Worm (Caenorhabditis elegans) whole organism, L1 larva: ENCODE data around the gene nipi-4.

Experiments used
- C04F5.9 ChIP-seq: sonication (generic microtip); optimal IDR thresholded peaks from 2 replicates; lab custom pipeline; 2016; ENCODE audit warnings: missing genetic modification characterization, missing compliant biosample characterization
- C34B4.2 ChIP-seq: sonication (generic microtip); optimal IDR thresholded peaks from 2 replicates; lab custom pipeline; 2017; ENCODE audit warnings: mild to moderate bottlenecking, missing genetic modification characterization, missing compliant biosample characterization
- F16B12.6 ChIP-seq: fragments of 150-350 bp; optimal IDR thresholded peaks from 2 replicates; lab custom pipeline; 2014; ENCODE audit warnings: missing biosample characterization, missing genetic modification characterization
- Y116A8C.19 ChIP-seq: sonication (generic microtip); optimal IDR thresholded peaks from 2 replicates; lab custom pipeline; 2016; ENCODE audit warnings: missing compliant biosample characterization, missing genetic modification characterization, borderline replicate concordance
- aha-1 ChIP-seq: fragments of 150-350 bp; optimal IDR thresholded peaks from 2 replicates; lab custom pipeline; 2014; ENCODE audit warnings: missing biosample characterization, missing genetic modification characterization
- aly-2 ChIP-seq: fragments of 150-350 bp; optimal IDR thresholded peaks from 2 replicates; lab custom pipeline; 2014; ENCODE audit warnings: missing biosample characterization, missing genetic modification characterization
- ama-1 ChIP-seq: fragments of 150-350 bp; optimal IDR thresholded peaks from 2 replicates; lab custom pipeline; 2014
- ceh-63 ChIP-seq: fragments of 200-800 bp; sonication (Bioruptor generic); optimal IDR thresholded peaks from 2 replicates; lab custom pipeline; 2018; ENCODE audit warnings: mild to moderate bottlenecking, missing genetic modification characterization, missing compliant biosample characterization
- ceh-82 ChIP-seq, 3 experiments: fragments of 150-350 bp in 1 of 3; sonication (generic microtip) in 2 of 3; optimal IDR thresholded peaks; 2 replicates each; lab custom pipeline; 2014 to 2017; ENCODE audit warnings: missing biosample characterization in 3 of 3, missing genetic modification characterization in 3 of 3
- ceh-88 ChIP-seq: fragments of 200-800 bp; sonication (Bioruptor generic); IDR thresholded peaks from 2 replicates; pipeline ENCODE4 v1.3.6; 2022; ENCODE audit warnings: missing genetic modification characterization, missing compliant biosample characterization
- ceh-90 ChIP-seq: sonication (generic microtip); optimal IDR thresholded peaks from 2 replicates; lab custom pipeline; 2016; ENCODE audit warnings: missing genetic modification characterization, missing compliant biosample characterization
- ces-1 ChIP-seq: fragments of 150-350 bp; optimal IDR thresholded peaks from 2 replicates; lab custom pipeline; 2014; ENCODE audit warnings: missing biosample characterization, missing genetic modification reagents, missing genetic modification characterization
- dsc-1 ChIP-seq: sonication (generic microtip); optimal IDR thresholded peaks from 2 replicates; lab custom pipeline; 2016; ENCODE audit warnings: mild to moderate bottlenecking, missing genetic modification characterization, missing compliant biosample characterization
- efl-1 ChIP-seq, 4 experiments: fragments of 150-350 bp; optimal IDR thresholded peaks in 3 of 4; peaks in 1 of 4; 1 replicate in 1 of 4; 2 replicates in 3 of 4; lab custom pipeline; 2014; ENCODE audit warnings: missing biosample characterization in 2 of 4, missing genetic modification characterization in 2 of 4, missing genetic modification reagents in 2 of 4
- egl-13 ChIP-seq: sonication (generic microtip); optimal IDR thresholded peaks from 2 replicates; lab custom pipeline; 2016; ENCODE audit warnings: missing genotype, missing genetic modification reagents, missing genetic modification characterization, missing compliant biosample characterization
- egl-27 ChIP-seq, 2 experiments: fragments of 150-350 bp in 1 of 2; sonication (generic microtip); optimal IDR thresholded peaks; 3 replicates each; lab custom pipeline; 2017 to 2018; ENCODE audit warnings: missing biosample characterization in 2 of 2, missing genetic modification characterization in 2 of 2, missing genetic modification reagents in 2 of 2
- elt-2 ChIP-seq: sonication (generic microtip); optimal IDR thresholded peaks from 2 replicates; lab custom pipeline; 2016; ENCODE audit warnings: missing genetic modification characterization, mild to moderate bottlenecking, inconsistent platforms, missing compliant biosample characterization, missing genetic modification reagents
- fkh-4 ChIP-seq: sonication (generic microtip); optimal IDR thresholded peaks from 2 replicates; lab custom pipeline; 2016; ENCODE audit warnings: missing compliant biosample characterization, missing genetic modification characterization, borderline replicate concordance
- fkh-8 ChIP-seq: sonication (generic microtip); optimal IDR thresholded peaks from 2 replicates; lab custom pipeline; 2016; ENCODE audit warnings: mild to moderate bottlenecking, missing genetic modification characterization, missing compliant biosample characterization
- fos-1 ChIP-seq: fragments of 150-350 bp; optimal IDR thresholded peaks from 2 replicates; lab custom pipeline; 2014; ENCODE audit warnings: missing biosample characterization, missing genetic modification characterization
- grh-1 ChIP-seq: fragments of 200-800 bp; sonication (Bioruptor generic); IDR thresholded peaks from 2 replicates; pipeline ENCODE4 v1.3.6; 2022; ENCODE audit warnings: missing genetic modification reagents, missing genetic modification characterization, missing compliant biosample characterization
- hlh-17 ChIP-seq: fragments of 200-800 bp; sonication (Bioruptor generic); optimal IDR thresholded peaks from 2 replicates; lab custom pipeline; 2018; ENCODE audit warnings: missing genetic modification characterization, mild to moderate bottlenecking, missing compliant biosample characterization, moderate library complexity, borderline replicate concordance
- hlh-4 ChIP-seq: sonication (generic microtip); optimal IDR thresholded peaks from 2 replicates; lab custom pipeline; 2016; ENCODE audit warnings: mild to moderate bottlenecking, missing genetic modification characterization, missing compliant biosample characterization
- irx-1 ChIP-seq: sonication (generic microtip); optimal IDR thresholded peaks from 2 replicates; lab custom pipeline; 2016; ENCODE audit warnings: missing genetic modification characterization, missing compliant biosample characterization
- isw-1 ChIP-seq: fragments of 200-800 bp; sonication (Bioruptor generic); IDR thresholded peaks from 2 replicates; pipeline ENCODE4 v1.3.6; 2022; ENCODE audit warnings: missing genetic modification characterization, missing compliant biosample characterization
- lin-35 ChIP-seq, 2 experiments: fragments of 150-350 bp; optimal IDR thresholded peaks; 2 replicates each; lab custom pipeline; 2014; ENCODE audit warnings: missing biosample characterization in 2 of 2, missing genetic modification characterization in 2 of 2, missing genetic modification reagents in 2 of 2
- lin-39 ChIP-seq: fragments of 150-350 bp; optimal IDR thresholded peaks from 2 replicates; lab custom pipeline; 2014; ENCODE audit warnings: missing biosample characterization, missing genetic modification reagents, missing genetic modification characterization
- mab-9 ChIP-seq: fragments of 200-800 bp; sonication (Bioruptor generic); IDR thresholded peaks from 2 replicates; pipeline ENCODE4 v1.3.6; 2022; ENCODE audit warnings: missing genetic modification reagents, missing genetic modification characterization, missing compliant biosample characterization
- mef-2 ChIP-seq: fragments of 150-350 bp; optimal IDR thresholded peaks from 2 replicates; lab custom pipeline; 2014; ENCODE audit warnings: missing biosample characterization, missing genetic modification characterization
- mep-1 ChIP-seq: fragments of 150-350 bp; optimal IDR thresholded peaks from 2 replicates; lab custom pipeline; 2014; ENCODE audit warnings: missing biosample characterization, missing genetic modification characterization
- nhr-20 ChIP-seq: sonication (generic microtip); optimal IDR thresholded peaks from 2 replicates; lab custom pipeline; 2016; ENCODE audit warnings: mild to moderate bottlenecking, missing genetic modification characterization, missing compliant biosample characterization
- nhr-237 ChIP-seq: fragments of 150-350 bp; optimal IDR thresholded peaks from 2 replicates; lab custom pipeline; 2014; ENCODE audit warnings: missing biosample characterization, missing genetic modification characterization
- nhr-28 ChIP-seq: fragments of 150-350 bp; optimal IDR thresholded peaks from 2 replicates; lab custom pipeline; 2014; ENCODE audit warnings: missing biosample characterization, missing genetic modification characterization
- nhr-71 ChIP-seq: sonication (generic microtip); optimal IDR thresholded peaks from 2 replicates; lab custom pipeline; 2016; ENCODE audit warnings: mild to moderate bottlenecking, missing genetic modification characterization, moderate library complexity, missing compliant biosample characterization
- nhr-77 ChIP-seq: fragments of 150-350 bp; optimal IDR thresholded peaks from 2 replicates; lab custom pipeline; 2014; ENCODE audit warnings: missing biosample characterization, missing genetic modification characterization
- nhr-85 ChIP-seq: sonication (generic microtip); peaks from one replicate; lab custom pipeline; 2016; ENCODE audit warnings: missing genetic modification characterization, inconsistent platforms, missing compliant biosample characterization
- pag-3 ChIP-seq: sonication (generic microtip); optimal IDR thresholded peaks from 2 replicates; lab custom pipeline; 2017; ENCODE audit warnings: missing genetic modification characterization, mild to moderate bottlenecking, missing compliant biosample characterization, antibody characterized with exemption, borderline replicate concordance; ENCODE audit not compliant: insufficient read depth
- pax-3 ChIP-seq: fragments of 200-800 bp; sonication (Bioruptor generic); optimal IDR thresholded peaks from 2 replicates; lab custom pipeline; 2018; ENCODE audit warnings: mild to moderate bottlenecking, missing genetic modification characterization, moderate library complexity, missing compliant biosample characterization
- skn-1 ChIP-seq: fragments of 150-350 bp; optimal IDR thresholded peaks from 2 replicates; lab custom pipeline; 2014; ENCODE audit warnings: missing biosample characterization, missing genetic modification characterization
- snpc-4 ChIP-seq: fragments of 150-350 bp; optimal IDR thresholded peaks from 2 replicates; lab custom pipeline; 2014; ENCODE audit warnings: missing biosample characterization, missing genetic modification characterization
- snu-23 ChIP-seq: sonication (generic microtip); optimal IDR thresholded peaks from 2 replicates; lab custom pipeline; 2016; ENCODE audit warnings: missing genetic modification characterization, missing compliant biosample characterization
- sox-4 ChIP-seq: sonication (generic microtip); optimal IDR thresholded peaks from 2 replicates; lab custom pipeline; 2016; ENCODE audit warnings: missing genetic modification characterization, missing compliant biosample characterization
- sup-37 ChIP-seq: fragments of 200-800 bp; sonication (Bioruptor generic); optimal IDR thresholded peaks from 2 replicates; lab custom pipeline; 2018; ENCODE audit warnings: mild to moderate bottlenecking, missing genetic modification characterization, missing compliant biosample characterization
- tbx-2 ChIP-seq: sonication (generic microtip); optimal IDR thresholded peaks from 2 replicates; lab custom pipeline; 2016; ENCODE audit warnings: missing genetic modification characterization, missing compliant biosample characterization
- tlp-1 ChIP-seq: fragments of 150-350 bp; optimal IDR thresholded peaks from 2 replicates; lab custom pipeline; 2014; ENCODE audit warnings: missing biosample characterization, missing genetic modification characterization
- unc-130 ChIP-seq: fragments of 150-350 bp; optimal IDR thresholded peaks from 2 replicates; lab custom pipeline; 2017; ENCODE audit warnings: missing biosample characterization, missing genetic modification characterization, inconsistent platforms
- unc-30 ChIP-seq: sonication (generic microtip); optimal IDR thresholded peaks from 2 replicates; lab custom pipeline; 2017; ENCODE audit warnings: missing biosample characterization, missing genetic modification characterization
- unc-62 ChIP-seq: fragments of 150-350 bp; optimal IDR thresholded peaks from 2 replicates; lab custom pipeline; 2014; ENCODE audit warnings: missing biosample characterization, missing genetic modification reagents, missing genetic modification characterization
- unc-86 ChIP-seq: sonication (generic microtip); optimal IDR thresholded peaks from 2 replicates; lab custom pipeline; 2016; ENCODE audit warnings: missing genetic modification characterization, missing compliant biosample characterization
- zag-1 ChIP-seq: fragments of 150-350 bp; optimal IDR thresholded peaks from 2 replicates; lab custom pipeline; 2014; ENCODE audit warnings: missing biosample characterization, missing genetic modification characterization
- zip-4 ChIP-seq: fragments of 200-800 bp; sonication (Bioruptor generic); optimal IDR thresholded peaks from 2 replicates; lab custom pipeline; 2018; ENCODE audit warnings: mild to moderate bottlenecking, missing genetic modification characterization, moderate library complexity, missing compliant biosample characterization
- ztf-11 ChIP-seq, 2 experiments: sonication (generic microtip); optimal IDR thresholded peaks; 2 replicates each; lab custom pipeline; 2016 to 2017; ENCODE audit warnings: missing genetic modification characterization in 2 of 2, missing biosample characterization in 1 of 2, missing compliant biosample characterization in 1 of 2
- ztf-4 ChIP-seq: fragments of 150-350 bp; optimal IDR thresholded peaks from 2 replicates; lab custom pipeline; 2014; ENCODE audit warnings: missing biosample characterization, missing genetic modification characterization

The nipi-4 gene

DNA sequence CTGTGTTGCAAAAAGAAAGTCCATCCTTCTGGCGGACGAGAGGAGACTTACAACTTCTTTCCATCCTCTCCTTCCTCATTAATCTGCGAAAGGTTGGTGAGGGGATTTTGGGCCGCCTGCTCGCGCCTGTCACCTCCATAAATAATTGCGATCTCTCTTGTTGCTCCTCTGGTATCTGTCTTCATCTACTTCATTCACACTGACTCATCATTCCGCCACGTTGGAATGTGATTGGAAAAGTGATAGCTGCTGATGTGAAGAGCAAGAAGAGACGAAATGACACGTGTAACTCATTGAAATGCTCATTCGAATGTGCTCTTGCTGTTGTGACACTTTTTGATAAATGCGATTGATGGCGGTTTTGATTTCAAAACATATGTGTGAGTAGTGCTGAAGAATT is 48.0 kb downstream of the nipi-4 start (continued):
- TF ChIP-seq unc-30 (no peak), zag-1 (tag; lab: Kevin White, UChicago) (no peak), pag-3 (tag; lab: Kevin White, UChicago) (no peak), hlh-4 (tag; lab: Kevin White, UChicago) (no peak), nhr-20 (peak; percentile 44), tlp-1 (tag; lab: Kevin White, UChicago) (no peak), C34B4.2 (no peak), aha-1 (tag; lab: Kevin White, UChicago) (no peak), mep-1 (tag; lab: Kevin White, UChicago) (no peak), egl-27 (tag; optimal IDR thresholded peaks at IDR 0.05; lab: Kevin White, UChicago) (no peak), ztf-4 (tag; lab: Kevin White, UChicago) (peak; percentile 56), grh-1 (GFP tag; lab: Robert Waterston, UW) (no peak), irx-1 (tag; lab: Kevin White, UChicago) (no peak), aly-2 (tag; lab: Kevin White, UChicago) (no peak), nhr-71 (tag; lab: Kevin White, UChicago) (peak; percentile 86), zip-4 (GFP tag; lab: Kevin White, UChicago) (no peak), ces-1 (GFP tag; lab: Kevin White, UChicago) (no peak), pax-3 (tag; lab: Kevin White, UChicago) (no peak), egl-13 (tag; lab: Kevin White, UChicago) (no peak), ceh-88 (no peak), F16B12.6 (tag; lab: Kevin White, UChicago) (no peak), ama-1 (no peak), nhr-237 (tag; lab: Kevin White, UChicago) (no peak), sox-4 (tag; lab: Kevin White, UChicago) (no peak), fos-1 (tag; lab: Kevin White, UChicago) (peak; percentile 39), tbx-2 (tag; lab: Kevin White, UChicago) (peak; percentile 33), nhr-28 (no peak), unc-130 (tag; lab: Kevin White, UChicago) (peak; percentile 46), unc-86 (no peak), snu-23 (GFP tag; lab: Kevin White, UChicago) (peak; percentile 53), isw-1 (GFP tag; lab: Robert Waterston, UW) (no peak), hlh-17 (GFP tag; lab: Kevin White, UChicago) (no peak), mab-9 (GFP tag; lab: Robert Waterston, UW) (no peak), ceh-90 (no peak), fkh-8 (no peak)

DNA sequence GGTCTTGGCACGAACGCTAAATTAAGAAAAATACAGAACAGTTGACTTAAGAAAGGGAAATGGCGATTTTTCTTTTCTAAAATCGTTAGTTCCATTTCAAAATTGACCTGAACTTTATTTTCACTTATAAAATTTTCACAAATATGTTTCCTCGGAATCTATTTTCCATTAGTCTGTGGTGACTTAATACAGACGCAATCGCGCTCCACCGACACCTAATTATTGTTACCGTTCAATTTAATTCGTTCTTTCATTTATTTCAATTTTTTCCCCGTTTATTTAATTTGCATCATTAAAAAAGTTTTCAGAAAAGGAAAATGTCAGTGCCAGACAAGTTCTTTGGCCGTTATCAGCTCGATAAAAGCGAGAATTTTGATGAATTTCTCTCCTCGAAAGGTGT is 50.3 kb downstream of the nipi-4 start, which contains the start of gene lbp-4:
Gene lbp-4 (plus strand): TSS at position 309 of the 400 bp plus-strand sequence.
- TF ChIP-seq nhr-85, result no peak
- no peak for TF ChIP-seq isw-1 (GFP tag; lab: Robert Waterston, UW)
- no peak for TF ChIP-seq C04F5.9 (tag; lab: Kevin White, UChicago)
- no peak for TF ChIP-seq lin-39 (tag; lab: Kevin White, UChicago)
- no peak for TF ChIP-seq zip-4 (GFP tag; lab: Kevin White, UChicago)
- no peak for TF ChIP-seq irx-1 (tag; lab: Kevin White, UChicago)
- TF ChIP-seq fkh-4 (tag; lab: Kevin White, UChicago), result no peak
- no peak for TF ChIP-seq unc-62
- no peak for TF ChIP-seq ceh-63 (GFP tag; lab: Kevin White, UChicago)
- no peak for TF ChIP-seq egl-27 (tag; optimal IDR thresholded peaks at IDR 0.05; lab: Kevin White, UChicago)
- TF ChIP-seq ztf-4 (tag; lab: Kevin White, UChicago), result no peak
- TF ChIP-seq sup-37 (GFP tag; lab: Kevin White, UChicago), result no peak
- peak in 1 of 3 experiments; percentile 30 for TF ChIP-seq ceh-82 (tag; optimal IDR thresholded peaks at IDR 0.05; lab: Kevin White, UChicago)
- no peak for TF ChIP-seq Y116A8C.19
- peak; percentile 15 for TF ChIP-seq tbx-2 (tag; lab: Kevin White, UChicago)
- TF ChIP-seq mef-2 (tag; lab: Kevin White, UChicago), result no peak
- peak; percentile 23 for TF ChIP-seq nhr-77 (tag; lab: Kevin White, UChicago)
- no peak for TF ChIP-seq sox-4 (tag; lab: Kevin White, UChicago)
- peak; percentile 51 to 53 for TF ChIP-seq efl-1 (optimal IDR thresholded peaks at IDR 0.05; lab: Kevin White, UChicago)
- TF ChIP-seq efl-1 (GFP tag; optimal IDR thresholded peaks at IDR 0.05 in 1 of 2; lab: Kevin White, UChicago), result peak in 1 of 2 experiments; percentile 42
- peak; percentile 16 for TF ChIP-seq dsc-1
- peak; percentile 37 for TF ChIP-seq snu-23 (GFP tag; lab: Kevin White, UChicago)
- TF ChIP-seq lin-35 (GFP tag; optimal IDR thresholded peaks at IDR 0.05; lab: Kevin White, UChicago), result peak; percentile 44 to 78
- TF ChIP-seq elt-2 (tag; lab: Kevin White, UChicago), result no peak
- peak; percentile 12 for TF ChIP-seq skn-1
- peak in 1 of 2 experiments; percentile 33 for TF ChIP-seq ztf-11 (tag; optimal IDR thresholded peaks at IDR 0.05; lab: Kevin White, UChicago)
- TF ChIP-seq snpc-4 (tag; lab: Kevin White, UChicago), result peak; percentile 3
